Worm (Caenorhabditis elegans): ENCODE results near the gene sli-1.

- no peak for TF ChIP-seq tbx-11 (GFP tag; IDR thresholded peaks at IDR 0.05)
- no peak for TF ChIP-seq ama-1 (optimal IDR thresholded peaks at IDR 0.05)
- no peak for TF ChIP-seq scrt-1 (GFP tag; IDR thresholded peaks at IDR 0.05)
- no peak for TF ChIP-seq flt-1 (GFP tag; IDR thresholded peaks at IDR 0.05)
- no peak for TF ChIP-seq ceh-36 (tag; optimal IDR thresholded peaks at IDR 0.05)
- no peak for TF ChIP-seq F13C5.2 (tag; optimal IDR thresholded peaks at IDR 0.05)
- no peak for TF ChIP-seq ceh-13 (GFP tag; optimal IDR thresholded peaks at IDR 0.05)
- no peak for TF ChIP-seq aly-1 (tag; optimal IDR thresholded peaks at IDR 0.05)
- TF ChIP-seq pes-1 (GFP tag; IDR thresholded peaks at IDR 0.05): no peak
- no peak for TF ChIP-seq tra-4 (tag; optimal IDR thresholded peaks at IDR 0.05)
- no peak for TF ChIP-seq hmg-4 (GFP tag; optimal IDR thresholded peaks at IDR 0.05)
Measured at ce11 chrX:770537-770936, 44.8 kb upstream of the sli-1 start, which contains the start of gene T04G9.7.
